Worm (Caenorhabditis elegans) whole organism, L4/young adult: Measurements from ENCODE around the gene usp-46.

Experiments used
- W03F9.2 ChIP-seq: fragments of 150-350 bp; optimal IDR thresholded peaks from 2 replicates; lab custom pipeline; 2014; ENCODE audit warnings: missing biosample characterization, missing genetic modification characterization
- dao-5 ChIP-seq: sonication (generic microtip); optimal IDR thresholded peaks from 2 replicates; lab custom pipeline; 2016; ENCODE audit warnings: missing genotype, missing genetic modification characterization, moderate library complexity, missing compliant biosample characterization
- him-1 ChIP-seq: sonication (generic microtip); optimal IDR thresholded peaks from 2 replicates; lab custom pipeline; 2016; ENCODE audit warnings: missing genotype, missing genetic modification reagents, missing genetic modification characterization, missing compliant biosample characterization

DNA sequence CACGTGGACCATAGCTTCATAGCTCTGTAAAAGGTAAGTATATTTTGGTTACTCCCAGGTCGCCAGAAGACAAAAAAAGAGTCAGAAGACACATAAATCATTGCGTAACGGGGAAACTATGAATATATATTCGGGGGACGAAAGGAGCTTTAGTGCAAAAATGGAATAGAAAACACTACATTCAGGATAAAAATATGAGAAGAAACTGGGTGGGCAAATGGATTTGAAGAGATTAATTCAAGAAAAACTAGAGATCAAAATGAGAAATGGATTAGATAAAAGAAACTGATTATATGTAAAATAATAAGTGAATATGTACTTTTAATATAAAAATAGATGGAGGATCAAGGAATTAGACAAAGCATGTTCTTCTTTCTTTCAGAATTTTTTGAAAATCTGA, 49.0 kb upstream of the usp-46 start, which contains the start of gene C07A9.12:
- TF ChIP-seq W03F9.2 (tag; lab: Kevin White, UChicago): no peak
- no peak for TF ChIP-seq dao-5 (tag; lab: Kevin White, UChicago)
- TF ChIP-seq him-1 (tag; lab: Kevin White, UChicago): no peak
